Fruit fly (Drosophila melanogaster): ENCODE measurements around the gene Rpt6.

- TF ChIP-seq h (optimal IDR thresholded peaks at IDR 0.05) (no peak), Sin3A (optimal IDR thresholded peaks at IDR 0.05) (no peak), insv (optimal IDR thresholded peaks at IDR 0.05) (no peak), Myc (optimal IDR thresholded peaks at IDR 0.05) (no peak), psq (optimal IDR thresholded peaks at IDR 0.05) (no peak), ttk (optimal IDR thresholded peaks at IDR 0.05) (no peak)
These were observed 1.6 kb downstream of the Rpt6 start, which contains the start of gene CG1801 for dm6 chrX:21317422-21317821.
